Fruit fly (Drosophila melanogaster) ovary, adult (tissue): ENCODE measurements around the gene alpha-Est5.

Source experiments
- CG17801 ChIP-seq: fragments of 200-800 bp; optimal IDR thresholded peaks from 2 replicates; lab custom pipeline; 2019; ENCODE audit warnings: missing biosample characterization, mild to moderate bottlenecking, missing genetic modification characterization, moderate library complexity; ENCODE audit not compliant: partially characterized antibody

alpha-Est5 gene

DNA sequence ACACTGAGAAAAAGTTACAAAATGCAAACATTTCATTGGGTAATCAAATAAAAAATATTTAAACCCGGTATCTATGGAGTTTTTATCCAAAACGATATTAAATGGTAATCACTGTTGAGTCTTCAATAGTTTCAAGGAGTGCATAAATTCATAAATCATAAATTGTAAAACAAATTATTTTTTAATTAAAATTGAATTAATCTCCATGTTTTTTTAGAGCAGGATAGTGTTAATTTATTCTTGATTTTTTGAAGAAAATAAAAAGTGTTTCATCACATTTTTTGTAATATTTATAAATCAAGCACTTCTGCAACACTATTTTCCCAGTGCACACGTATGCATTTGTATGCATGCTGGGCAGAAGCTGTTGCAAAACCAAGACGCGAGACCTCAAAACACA is 45.3 kb downstream of the alpha-Est5 start:
- peak; percentile 52 for TF ChIP-seq CG17801

DNA sequence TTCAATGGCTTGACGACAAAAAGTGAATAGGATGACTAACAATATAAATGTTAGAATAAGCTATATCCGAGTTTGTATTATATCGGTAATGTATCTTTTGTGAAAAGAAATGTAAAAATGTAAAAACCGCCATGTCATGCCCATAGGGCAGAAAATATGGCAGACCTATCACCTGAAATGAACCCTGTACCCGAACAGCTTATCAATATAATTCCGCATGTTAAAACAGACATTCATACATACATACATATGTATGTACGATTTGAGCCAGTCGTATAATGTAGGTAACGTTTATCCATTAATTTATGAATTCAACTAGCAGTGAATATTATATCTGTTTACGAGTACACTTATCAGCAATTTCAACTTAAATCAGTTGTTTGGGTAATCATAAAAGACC is 46.3 kb downstream of the alpha-Est5 start:
- TF ChIP-seq CG17801, result peak; percentile 53
